Fruit fly (Drosophila melanogaster) whole organism, adult: ENCODE data around the gene CG11686.

Source experiments
- CG11617 ChIP-seq: fragments of 200-800 bp; sonication (Bioruptor generic); optimal IDR thresholded peaks from 2 replicates; lab custom pipeline; 2017; ENCODE audit warnings: mild to moderate bottlenecking, missing biosample characterization, missing genetic modification reagents, missing genetic modification characterization
- CG12768 ChIP-seq: fragments of 200-800 bp; sonication (Bioruptor generic); optimal IDR thresholded peaks from 2 replicates; lab custom pipeline; 2017; ENCODE audit warnings: missing biosample characterization, missing genetic modification characterization, mild to moderate bottlenecking, moderate library complexity, missing genetic modification reagents
- CG14711 ChIP-seq: fragments of 200-800 bp; sonication (Bioruptor generic); optimal IDR thresholded peaks from 2 replicates; lab custom pipeline; 2018; ENCODE audit warnings: missing biosample characterization, mild to moderate bottlenecking, missing genetic modification characterization, moderate library complexity
- CG1620 ChIP-seq: fragments of 200-800 bp; sonication (Bioruptor generic); optimal IDR thresholded peaks from 2 replicates; lab custom pipeline; 2016; ENCODE audit warnings: missing biosample characterization, missing genetic modification characterization
- CG33017 ChIP-seq: fragments of 200-800 bp; sonication (Bioruptor generic); optimal IDR thresholded peaks from 2 replicates; lab custom pipeline; 2018; ENCODE audit warnings: missing biosample characterization, mild to moderate bottlenecking, missing genetic modification characterization, moderate library complexity
- CG5204 ChIP-seq: fragments of 200-800 bp; sonication (Bioruptor generic); optimal IDR thresholded peaks from 2 replicates; lab custom pipeline; 2016; ENCODE audit warnings: missing biosample characterization, missing genetic modification characterization
- CG7045 ChIP-seq: fragments of 200-800 bp; sonication (Bioruptor generic); optimal IDR thresholded peaks from 2 replicates; lab custom pipeline; 2017; ENCODE audit warnings: missing biosample characterization, mild to moderate bottlenecking, missing genetic modification characterization
- CG7101 ChIP-seq: fragments of 200-800 bp; sonication (Bioruptor generic); optimal IDR thresholded peaks from 2 replicates; lab custom pipeline; 2018; ENCODE audit warnings: missing biosample characterization, mild to moderate bottlenecking, missing genetic modification characterization, moderate library complexity
- Clk ChIP-seq: fragments of 200-800 bp; sonication (Bioruptor generic); optimal IDR thresholded peaks from 2 replicates; lab custom pipeline; 2017; ENCODE audit warnings: missing biosample characterization, missing genetic modification characterization
- Crg-1 ChIP-seq: fragments of 200-800 bp; sonication (Bioruptor generic); optimal IDR thresholded peaks from 2 replicates; lab custom pipeline; 2016; ENCODE audit warnings: missing biosample characterization, missing genetic modification characterization
- Hr96 ChIP-seq: fragments of 200-800 bp; sonication (Bioruptor generic); optimal IDR thresholded peaks from 2 replicates; lab custom pipeline; 2016; ENCODE audit warnings: missing biosample characterization, missing genetic modification characterization
- Mnt ChIP-seq: fragments of 200-800 bp; sonication (Bioruptor generic); optimal IDR thresholded peaks from 2 replicates; lab custom pipeline; 2016; ENCODE audit warnings: missing biosample characterization, mild to moderate bottlenecking, missing genetic modification characterization
- bab1 ChIP-seq: fragments of 200-800 bp; sonication (Bioruptor generic); optimal IDR thresholded peaks from 3 replicates; lab custom pipeline; 2019; ENCODE audit warnings: missing biosample characterization, mild to moderate bottlenecking, missing genetic modification characterization, moderate library complexity
- cic ChIP-seq: fragments of 200-800 bp; sonication (Bioruptor generic); optimal IDR thresholded peaks from 2 replicates; lab custom pipeline; 2017; ENCODE audit warnings: missing biosample characterization, mild to moderate bottlenecking, missing genetic modification characterization, moderate library complexity
- cnc ChIP-seq, 2 experiments: fragments of >200 bp; optimal IDR thresholded peaks; 2 replicates each; lab custom pipeline; 2017
- kay ChIP-seq: fragments of 200-800 bp; sonication (Bioruptor generic); peaks from one replicate; lab custom pipeline; 2016; ENCODE audit warnings: missing biosample characterization, missing genetic modification characterization, borderline replicate concordance
- ovo ChIP-seq: fragments of 200-800 bp; sonication (Bioruptor generic); optimal IDR thresholded peaks from 2 replicates; lab custom pipeline; 2016; ENCODE audit warnings: missing biosample characterization, missing genetic modification characterization
- pad ChIP-seq: fragments of 200-800 bp; sonication (Bioruptor generic); optimal IDR thresholded peaks from 3 replicates; lab custom pipeline; 2017; ENCODE audit warnings: missing biosample characterization, missing genetic modification characterization, mild to moderate bottlenecking, moderate library complexity, missing genetic modification reagents
- tj ChIP-seq: fragments of 200-800 bp; sonication (Bioruptor generic); optimal IDR thresholded peaks from 3 replicates; lab custom pipeline; 2017; ENCODE audit warnings: missing biosample characterization, mild to moderate bottlenecking, missing genetic modification characterization, moderate library complexity
- toe ChIP-seq: fragments of 200-800 bp; sonication (Bioruptor generic); optimal IDR thresholded peaks from 2 replicates; lab custom pipeline; 2016; ENCODE audit warnings: missing biosample characterization, missing genetic modification characterization

CG11686 gene

dm6 chr3R:13260114-13260673 lies at the start of gene CG11686:
Gene CG11686, plus strand, starts transcription at chr3R:13260356.
- no peak for TF ChIP-seq tj
- no peak for TF ChIP-seq Hr96 (GFP tag; lab: Kevin White, UChicago)
- TF ChIP-seq Clk (GFP tag; lab: Kevin White, UChicago): no peak
- TF ChIP-seq CG11617 (GFP tag; lab: Kevin White, UChicago): no peak
- no peak for TF ChIP-seq cic (GFP tag; lab: Kevin White, UChicago)
- no peak for TF ChIP-seq cnc (optimal IDR thresholded peaks at IDR 0.05; lab: Kevin White, UChicago)
- TF ChIP-seq CG7045 (GFP tag; lab: Kevin White, UChicago): no peak
- TF ChIP-seq bab1 (GFP tag; lab: Kevin White, UChicago): peak; percentile 28
- TF ChIP-seq Mnt (GFP tag; lab: Kevin White, UChicago): peak; percentile 27
- no peak for TF ChIP-seq ovo (GFP tag; lab: Kevin White, UChicago)
- TF ChIP-seq pad (GFP tag; lab: Kevin White, UChicago): no peak
- no peak for TF ChIP-seq CG7101 (tag; lab: Kevin White, UChicago)
- peak; percentile 6 for TF ChIP-seq CG5204 (GFP tag; lab: Kevin White, UChicago)
- no peak for TF ChIP-seq CG1620 (GFP tag; lab: Kevin White, UChicago)
- no peak for TF ChIP-seq kay
- TF ChIP-seq Crg-1 (GFP tag; lab: Kevin White, UChicago): no peak
- no peak for TF ChIP-seq toe (GFP tag; lab: Kevin White, UChicago)
- no peak for TF ChIP-seq CG33017 (tag; lab: Kevin White, UChicago)
- TF ChIP-seq CG12768 (GFP tag; lab: Kevin White, UChicago): peak; percentile 49
- TF ChIP-seq CG14711 (tag; lab: Kevin White, UChicago): peak; percentile 94

DNA sequence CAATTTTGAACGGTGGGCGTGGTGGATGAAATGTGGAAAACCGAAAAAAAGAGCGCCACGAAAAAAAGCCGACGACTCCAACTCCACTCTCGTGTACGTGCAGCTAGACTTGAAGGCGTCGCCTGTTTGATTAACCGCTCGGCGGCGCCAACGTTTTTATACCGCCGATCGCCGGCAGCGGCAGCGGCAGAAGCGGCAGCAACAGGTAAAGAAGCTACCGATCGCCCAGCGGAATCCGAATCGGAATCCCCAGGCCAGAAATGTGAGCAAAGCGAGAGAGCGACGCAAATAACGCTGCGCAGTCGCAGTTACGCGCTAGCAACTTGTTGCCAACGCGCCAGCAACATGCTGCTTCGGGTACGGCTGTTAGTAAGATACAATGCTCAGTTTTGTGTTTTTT lies 45.8 kb upstream of the CG11686 start, which contains the start of gene CG8483:
TSS of gene CG8483 (minus strand) at position 119 of the 400 bp plus-strand sequence.
- TF ChIP-seq CG7045 (GFP tag; lab: Kevin White, UChicago) (no peak), CG11617 (GFP tag; lab: Kevin White, UChicago) (no peak), CG12768 (GFP tag; lab: Kevin White, UChicago) (no peak), CG5204 (GFP tag; lab: Kevin White, UChicago) (no peak), CG7101 (tag; lab: Kevin White, UChicago) (no peak), CG14711 (tag; lab: Kevin White, UChicago) (no peak), pad (GFP tag; lab: Kevin White, UChicago) (no peak), Crg-1 (GFP tag; lab: Kevin White, UChicago) (no peak), bab1 (GFP tag; lab: Kevin White, UChicago) (no peak), cnc (optimal IDR thresholded peaks at IDR 0.05; lab: Kevin White, UChicago) (no peak), tj (no peak), Hr96 (GFP tag; lab: Kevin White, UChicago) (no peak)

DNA sequence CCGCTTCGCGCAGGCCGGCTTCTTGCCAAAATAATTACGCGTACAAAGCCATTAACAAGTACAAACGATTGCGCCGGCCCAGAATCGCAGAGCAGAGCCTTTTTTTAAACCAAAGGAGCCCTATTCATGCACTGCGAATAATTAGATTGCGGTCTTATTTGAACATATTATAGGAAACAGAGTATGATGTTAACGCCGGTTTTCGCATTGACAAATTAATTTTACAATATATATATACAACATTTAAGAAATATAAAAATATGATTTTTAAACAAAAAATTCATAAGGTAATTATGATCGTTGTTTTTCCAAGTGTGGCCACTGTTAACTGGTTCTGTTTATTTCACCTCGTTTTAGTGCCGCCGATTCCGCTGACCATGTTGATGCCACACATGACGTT lies 45.1 kb upstream of the CG11686 start:
- TF ChIP-seq CG12768 (GFP tag; lab: Kevin White, UChicago) (no peak), CG11617 (GFP tag; lab: Kevin White, UChicago) (no peak), Mnt (GFP tag; lab: Kevin White, UChicago) (no peak), CG1620 (GFP tag; lab: Kevin White, UChicago) (no peak), Clk (GFP tag; lab: Kevin White, UChicago) (no peak)

DNA sequence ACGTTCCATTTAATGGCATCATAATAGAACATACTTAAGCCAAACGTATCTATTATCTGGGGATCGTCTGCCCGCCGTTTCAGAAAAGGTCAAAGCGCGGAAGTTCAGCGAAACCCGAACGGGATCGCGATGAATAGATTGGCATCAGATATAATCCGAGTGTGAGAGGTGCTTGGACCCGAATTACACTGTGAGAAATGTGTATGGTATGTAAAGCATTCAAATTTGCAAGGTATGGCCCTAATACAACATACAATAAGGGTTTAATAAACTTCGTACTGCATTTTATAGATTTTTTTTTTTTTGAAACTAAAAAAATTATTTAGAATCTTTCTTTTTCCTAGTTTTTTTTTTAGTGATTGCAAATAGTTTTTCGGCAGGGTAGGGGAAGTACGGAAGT lies 41.4 kb upstream of the CG11686 start:
- no peak for TF ChIP-seq ovo (GFP tag; lab: Kevin White, UChicago)
- no peak for TF ChIP-seq CG14711 (tag; lab: Kevin White, UChicago)
- TF ChIP-seq cnc (optimal IDR thresholded peaks at IDR 0.05; lab: Kevin White, UChicago): no peak
- no peak for TF ChIP-seq tj

DNA sequence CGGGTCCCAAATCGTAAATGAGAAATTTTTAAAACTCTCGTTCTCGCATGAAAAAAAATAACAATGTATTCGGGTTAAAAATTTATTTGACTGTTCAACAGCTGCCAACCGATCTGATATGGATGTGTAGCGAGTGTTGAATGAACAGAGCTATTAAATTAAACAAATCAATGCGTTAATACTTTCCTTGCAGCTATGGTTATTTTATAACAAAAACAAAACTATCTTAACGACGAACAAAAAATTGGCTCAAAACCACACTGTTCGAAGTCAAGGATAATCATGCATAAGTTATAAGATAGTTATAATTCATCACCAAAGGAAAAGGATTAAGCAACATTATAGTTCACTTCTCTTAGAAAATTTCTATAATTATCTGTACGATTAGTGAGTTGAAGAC lies 39.7 kb upstream of the CG11686 start, which contains the start of gene CG8476:
TSS of gene CG8476 (minus strand) at position 101 of the 400 bp plus-strand sequence.
- TF ChIP-seq cnc (optimal IDR thresholded peaks at IDR 0.05; lab: Kevin White, UChicago) (no peak), pad (GFP tag; lab: Kevin White, UChicago) (no peak), tj (no peak), Clk (GFP tag; lab: Kevin White, UChicago) (no peak), CG12768 (GFP tag; lab: Kevin White, UChicago) (no peak), cic (GFP tag; lab: Kevin White, UChicago) (no peak), Mnt (GFP tag; lab: Kevin White, UChicago) (no peak), ovo (GFP tag; lab: Kevin White, UChicago) (no peak), CG7045 (GFP tag; lab: Kevin White, UChicago) (no peak), bab1 (GFP tag; lab: Kevin White, UChicago) (no peak), toe (GFP tag; lab: Kevin White, UChicago) (no peak)

dm6 chr3R:13221820-13222219 lies 38.3 kb upstream of the CG11686 start:
- no peak for TF ChIP-seq Mnt (GFP tag; lab: Kevin White, UChicago)
- TF ChIP-seq CG12768 (GFP tag; lab: Kevin White, UChicago): no peak
- TF ChIP-seq CG1620 (GFP tag; lab: Kevin White, UChicago): no peak
- no peak for TF ChIP-seq cnc (optimal IDR thresholded peaks at IDR 0.05; lab: Kevin White, UChicago)
- TF ChIP-seq tj: no peak
